Worm (Caenorhabditis elegans) whole organism, young adult: Measurements from ENCODE around the gene F52C9.5.

Experiments used
- B0261.1 ChIP-seq: sonication (generic microtip); optimal IDR thresholded peaks from 2 replicates; lab custom pipeline; 2016; ENCODE audit warnings: mild to moderate bottlenecking, missing genetic modification characterization, moderate library complexity, missing compliant biosample characterization
- C06A6.2 ChIP-seq: fragments of 200-800 bp; sonication (Bioruptor generic); conservative IDR thresholded peaks from 2 replicates; pipeline ENCODE4 v1.3.6; 2022; ENCODE audit warnings: missing genetic modification characterization, missing compliant biosample characterization
- C17E4.6 ChIP-seq: fragments of 200-800 bp; sonication (Bioruptor generic); IDR thresholded peaks from 2 replicates; pipeline ENCODE4 v1.3.6; 2022; ENCODE audit warnings: missing genetic modification reagents, missing genetic modification characterization, missing compliant biosample characterization
- F10E7.11 ChIP-seq: sonication (generic microtip); optimal IDR thresholded peaks from 2 replicates; lab custom pipeline; 2017; ENCODE audit warnings: mild to moderate bottlenecking, missing genetic modification characterization, moderate library complexity, missing compliant biosample characterization
- F22D6.2 ChIP-seq: sonication (generic microtip); optimal IDR thresholded peaks from 2 replicates; lab custom pipeline; 2016; ENCODE audit warnings: mild to moderate bottlenecking, missing genetic modification characterization, missing compliant biosample characterization
- F33H1.4 ChIP-seq: fragments of 200-800 bp; sonication (Bioruptor generic); IDR thresholded peaks from 2 replicates; pipeline ENCODE4 v1.3.6; 2022; ENCODE audit warnings: missing genetic modification reagents, missing genetic modification characterization, missing compliant biosample characterization
- F37B4.10 ChIP-seq: fragments of 200-800 bp; sonication (Bioruptor generic); IDR thresholded peaks from 2 replicates; pipeline ENCODE4 v1.3.6; 2022; ENCODE audit warnings: missing genetic modification characterization, missing compliant biosample characterization
- F57A8.1 ChIP-seq: fragments of 200-800 bp; sonication (Bioruptor generic); optimal IDR thresholded peaks from 2 replicates; lab custom pipeline; 2018; ENCODE audit warnings: mild to moderate bottlenecking, missing genetic modification characterization, moderate library complexity, missing compliant biosample characterization
- F57C9.4 ChIP-seq: sonication (generic microtip); optimal IDR thresholded peaks from 2 replicates; lab custom pipeline; 2017; ENCODE audit warnings: mild to moderate bottlenecking, missing genetic modification characterization, missing compliant biosample characterization
- T07F8.4 ChIP-seq: sonication (generic microtip); optimal IDR thresholded peaks from 2 replicates; lab custom pipeline; 2016; ENCODE audit warnings: mild to moderate bottlenecking, missing genetic modification characterization, moderate library complexity, missing compliant biosample characterization
- T26A5.8 ChIP-seq: sonication (generic microtip); optimal IDR thresholded peaks from 2 replicates; lab custom pipeline; 2016; ENCODE audit warnings: missing genetic modification characterization, missing compliant biosample characterization
- Y53G8AR.9 ChIP-seq: fragments of 200-800 bp; sonication (Bioruptor generic); conservative IDR thresholded peaks from 2 replicates; pipeline ENCODE4 v1.3.6; 2022; ENCODE audit warnings: missing genetic modification reagents, missing genetic modification characterization, missing compliant biosample characterization
- Y56A3A.18 ChIP-seq: fragments of 200-800 bp; sonication (Bioruptor generic); IDR thresholded peaks from 2 replicates; pipeline ENCODE4 v1.3.6; 2022; ENCODE audit warnings: missing genetic modification reagents, missing genetic modification characterization, missing compliant biosample characterization
- Y79H2A.3 ChIP-seq: fragments of 200-800 bp; sonication (Bioruptor generic); conservative IDR thresholded peaks from 2 replicates; pipeline ENCODE4 v1.3.6; 2022; ENCODE audit warnings: missing genetic modification reagents, missing genetic modification characterization, missing compliant biosample characterization
- akir-1 ChIP-seq: fragments of 200-800 bp; sonication (Bioruptor generic); optimal IDR thresholded peaks from 2 replicates; lab custom pipeline; 2018; ENCODE audit warnings: mild to moderate bottlenecking, missing genetic modification characterization, moderate library complexity, missing compliant biosample characterization
- ama-1 ChIP-seq, 3 experiments: fragments of 150-350 bp in 1 of 3; sonication (generic microtip) in 2 of 3; optimal IDR thresholded peaks; 2 replicates each; lab custom pipeline; 2014 to 2018; ENCODE audit warnings: missing biosample characterization in 2 of 3, missing genetic modification characterization in 2 of 3, missing genetic modification reagents in 2 of 3
- atf-7 ChIP-seq: sonication (generic microtip); optimal IDR thresholded peaks from 2 replicates; lab custom pipeline; 2017; ENCODE audit warnings: mild to moderate bottlenecking, missing genetic modification characterization, missing compliant biosample characterization
- attf-6 ChIP-seq: fragments of 200-800 bp; sonication (Bioruptor generic); IDR thresholded peaks from 2 replicates; pipeline ENCODE4 v1.3.6; 2022; ENCODE audit warnings: missing genetic modification reagents, missing genetic modification characterization, missing compliant biosample characterization
- cebp-2 ChIP-seq: fragments of 200-800 bp; sonication (Bioruptor generic); IDR thresholded peaks from 2 replicates; pipeline ENCODE4 v1.3.6; 2022; ENCODE audit warnings: missing genetic modification characterization, missing compliant biosample characterization
- ceh-100 ChIP-seq: fragments of 200-800 bp; sonication (Bioruptor generic); IDR thresholded peaks from 2 replicates; pipeline ENCODE4 v1.3.6; 2022; ENCODE audit warnings: missing genetic modification reagents, missing genetic modification characterization, missing compliant biosample characterization
- ceh-27 ChIP-seq: fragments of 200-800 bp; sonication (Bioruptor generic); optimal IDR thresholded peaks from 2 replicates; lab custom pipeline; 2018; ENCODE audit warnings: mild to moderate bottlenecking, missing genetic modification characterization, moderate library complexity, missing compliant biosample characterization
- ceh-40 ChIP-seq: fragments of 200-800 bp; sonication (Bioruptor generic); IDR thresholded peaks from 2 replicates; pipeline ENCODE4 v1.3.6; 2022; ENCODE audit warnings: missing genetic modification characterization, missing compliant biosample characterization
- ceh-79 ChIP-seq: sonication (generic microtip); optimal IDR thresholded peaks from 2 replicates; lab custom pipeline; 2017; ENCODE audit warnings: mild to moderate bottlenecking, missing genetic modification characterization, missing compliant biosample characterization
- egl-18 ChIP-seq: fragments of 200-800 bp; sonication (Bioruptor generic); IDR thresholded peaks from 2 replicates; pipeline ENCODE4 v1.3.6; 2022; ENCODE audit warnings: missing genetic modification reagents, missing genetic modification characterization, missing compliant biosample characterization
- him-1 ChIP-seq: sonication (generic microtip); optimal IDR thresholded peaks from 2 replicates; lab custom pipeline; 2016; ENCODE audit warnings: missing genotype, missing genetic modification reagents, missing genetic modification characterization, missing compliant biosample characterization
- hlh-12 ChIP-seq: sonication (generic microtip); optimal IDR thresholded peaks from 2 replicates; lab custom pipeline; 2016; ENCODE audit warnings: missing genetic modification characterization, missing compliant biosample characterization
- hlh-26 ChIP-seq: fragments of 200-800 bp; sonication (Bioruptor generic); conservative IDR thresholded peaks from 2 replicates; pipeline ENCODE4 v1.3.6; 2022; ENCODE audit warnings: missing genetic modification reagents, missing genetic modification characterization, missing compliant biosample characterization
- let-526 ChIP-seq: fragments of 200-800 bp; sonication (Bioruptor generic); IDR thresholded peaks from 2 replicates; pipeline ENCODE4 v1.3.6; 2022; ENCODE audit warnings: missing genetic modification reagents, missing genetic modification characterization, missing compliant biosample characterization
- let-607 ChIP-seq, 2 experiments: fragments of 200-800 bp in 1 of 2; sonication (Bioruptor generic) in 1 of 2; sonication (generic microtip) in 1 of 2; optimal IDR thresholded peaks; 2 replicates each; lab custom pipeline; 2016 to 2018; ENCODE audit warnings: mild to moderate bottlenecking in 2 of 2, missing compliant biosample characterization in 2 of 2, missing genetic modification characterization in 2 of 2, moderate library complexity in 2 of 2, missing genotype in 1 of 2
- lin-35 ChIP-seq, 3 experiments: fragments of 150-350 bp in 2 of 3; sonication (generic microtip) in 1 of 3; optimal IDR thresholded peaks; 2 replicates each; lab custom pipeline; 2014 to 2018; ENCODE audit warnings: missing biosample characterization in 3 of 3, missing genetic modification characterization in 3 of 3, missing genetic modification reagents in 3 of 3
- lin-40 ChIP-seq: sonication (generic microtip); optimal IDR thresholded peaks from 2 replicates; lab custom pipeline; 2016; ENCODE audit warnings: missing genetic modification characterization, mild to moderate bottlenecking, missing compliant biosample characterization, missing genotype, missing genetic modification reagents
- lsy-27 ChIP-seq: sonication (generic microtip); optimal IDR thresholded peaks from 2 replicates; lab custom pipeline; 2017; ENCODE audit warnings: missing genetic modification characterization, mild to moderate bottlenecking, missing compliant biosample characterization, antibody characterized with exemption, missing genotype, borderline replicate concordance; ENCODE audit not compliant: insufficient read depth
- mes-4 ChIP-seq: sonication (generic microtip); optimal IDR thresholded peaks from 2 replicates; lab custom pipeline; 2016; ENCODE audit warnings: missing genotype, missing genetic modification characterization, missing compliant biosample characterization
- nfyb-1 ChIP-seq: fragments of 200-800 bp; sonication (Bioruptor generic); IDR thresholded peaks from 2 replicates; pipeline ENCODE4 v1.3.6; 2022; ENCODE audit warnings: missing genetic modification reagents, missing genetic modification characterization, missing compliant biosample characterization
- nhr-120 ChIP-seq: fragments of 200-800 bp; sonication (Bioruptor generic); IDR thresholded peaks from 2 replicates; pipeline ENCODE4 v1.3.6; 2022; ENCODE audit warnings: missing genetic modification characterization, missing compliant biosample characterization
- nhr-90 ChIP-seq: sonication (generic microtip); optimal IDR thresholded peaks from 2 replicates; lab custom pipeline; 2016; ENCODE audit warnings: missing genotype, mild to moderate bottlenecking, missing genetic modification characterization, missing compliant biosample characterization
- pbrm-1 ChIP-seq: fragments of 200-800 bp; sonication (Bioruptor generic); IDR thresholded peaks from 2 replicates; pipeline ENCODE4 v1.3.6; 2022; ENCODE audit warnings: missing genetic modification reagents, missing genetic modification characterization, missing compliant biosample characterization
- rcor-1 ChIP-seq: fragments of 200-800 bp; sonication (Bioruptor generic); IDR thresholded peaks from 2 replicates; pipeline ENCODE4 v1.3.6; 2022; ENCODE audit warnings: missing genetic modification reagents, missing genetic modification characterization, missing compliant biosample characterization
- sea-2 ChIP-seq: fragments of 200-800 bp; sonication (Bioruptor generic); IDR thresholded peaks from 2 replicates; pipeline ENCODE4 v1.3.6; 2022; ENCODE audit warnings: missing genetic modification characterization, missing compliant biosample characterization
- snpc-1.3 ChIP-seq: sonication (generic microtip); optimal IDR thresholded peaks from 2 replicates; lab custom pipeline; 2017; ENCODE audit warnings: missing genetic modification characterization, mild to moderate bottlenecking, missing compliant biosample characterization, antibody characterized with exemption, moderate library complexity, missing genotype, missing genetic modification reagents; ENCODE audit not compliant: insufficient read depth
- snpc-3.4 ChIP-seq: sonication (generic microtip); optimal IDR thresholded peaks from 2 replicates; lab custom pipeline; 2017; ENCODE audit warnings: missing genetic modification characterization, mild to moderate bottlenecking, missing compliant biosample characterization, antibody characterized with exemption, moderate library complexity, missing genotype, missing genetic modification reagents
- sptf-2 ChIP-seq: fragments of 200-800 bp; sonication (Bioruptor generic); optimal IDR thresholded peaks from 2 replicates; lab custom pipeline; 2018; ENCODE audit warnings: mild to moderate bottlenecking, missing genetic modification characterization, missing compliant biosample characterization
- tlf-1 ChIP-seq: fragments of 200-800 bp; sonication (Bioruptor generic); optimal IDR thresholded peaks from 2 replicates; lab custom pipeline; 2018; ENCODE audit warnings: mild to moderate bottlenecking, missing genetic modification characterization, missing compliant biosample characterization
- unc-62 ChIP-seq: fragments of 150-350 bp; optimal IDR thresholded peaks from 2 replicates; lab custom pipeline; 2014; ENCODE audit warnings: missing biosample characterization, missing genetic modification reagents, missing genetic modification characterization
- ztf-28 ChIP-seq: fragments of 200-800 bp; sonication (Bioruptor generic); IDR thresholded peaks from 2 replicates; pipeline ENCODE4 v1.3.6; 2022; ENCODE audit warnings: missing genetic modification reagents, missing genetic modification characterization, missing compliant biosample characterization

The F52C9.5 gene

DNA sequence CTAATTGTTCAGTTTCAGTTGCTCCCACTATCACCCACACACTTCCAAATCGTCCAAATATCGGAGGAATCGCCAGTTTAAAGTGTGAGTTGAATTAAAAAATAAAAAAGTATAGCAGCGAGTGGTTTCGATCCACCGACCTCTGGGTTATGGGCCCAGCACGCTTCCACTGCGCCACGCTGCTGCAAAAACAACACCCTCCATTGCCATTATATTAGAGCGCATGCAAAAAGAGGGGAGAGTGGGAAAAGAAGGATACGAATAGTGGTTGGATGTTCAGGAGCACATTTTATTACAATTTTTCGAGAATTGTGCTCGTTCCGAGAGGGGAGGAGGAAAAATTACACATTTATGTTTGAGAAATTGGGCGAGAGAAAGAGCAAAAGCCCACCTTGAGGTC is 7.2 kb upstream of the F52C9.5 start (continued):
- TF ChIP-seq akir-1 (GFP tag; lab: Kevin White, UChicago): no peak
- TF ChIP-seq sptf-2 (GFP tag; lab: Kevin White, UChicago): peak; percentile 34
- no peak for TF ChIP-seq sea-2
- peak; percentile 87 for TF ChIP-seq ceh-40 (GFP tag; lab: Robert Waterston, UW)
- TF ChIP-seq mes-4: peak; percentile 42
- peak; percentile 70 for TF ChIP-seq him-1
- TF ChIP-seq nhr-90: no peak
- peak; percentile 43; the same call in 1 of the 2 replicates for TF ChIP-seq let-526 (GFP tag; lab: Robert Waterston, UW)
- no peak for TF ChIP-seq ama-1 (optimal IDR thresholded peaks at IDR 0.05; lab: Kevin White, UChicago)
- peak; percentile 44 to 86 for TF ChIP-seq ama-1 (GFP tag; optimal IDR thresholded peaks at IDR 0.05; lab: Kevin White, UChicago)
- peak; percentile 26 for TF ChIP-seq T07F8.4
- TF ChIP-seq hlh-12: peak; percentile 22
- peak; percentile 57 for TF ChIP-seq F33H1.4 (GFP tag; lab: Robert Waterston, UW)
- TF ChIP-seq F10E7.11 (tag; lab: Kevin White, UChicago): peak; percentile 57
- TF ChIP-seq pbrm-1: peak; percentile 75
- peak; percentile 72 for TF ChIP-seq ceh-79 (tag; lab: Kevin White, UChicago)
- peak; percentile 39 for TF ChIP-seq F57A8.1
- peak; percentile 73 for TF ChIP-seq ceh-27 (GFP tag; lab: Kevin White, UChicago)
- peak; percentile 96 for TF ChIP-seq B0261.1
- TF ChIP-seq ceh-100: peak; percentile 66
- peak; percentile 38 for TF ChIP-seq atf-7

DNA sequence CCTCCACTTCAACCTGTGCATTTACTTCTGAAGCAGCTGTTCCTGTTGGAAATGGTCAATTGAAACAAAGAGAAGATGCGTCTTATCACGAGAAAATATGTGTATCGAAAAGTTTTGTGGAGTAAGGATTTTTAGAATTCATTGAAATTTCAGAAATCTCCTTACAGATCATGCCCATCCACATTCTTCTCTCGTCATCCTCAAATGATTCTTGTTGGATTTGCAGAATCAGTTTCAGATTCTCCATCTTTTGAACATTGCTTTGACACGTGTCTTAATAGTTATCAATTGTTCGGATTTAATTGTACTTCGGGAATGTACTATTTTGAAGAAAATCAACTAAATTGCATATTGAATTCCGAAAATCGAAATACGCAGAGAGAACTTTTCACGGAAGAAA is 2.0 kb downstream of the F52C9.5 start:
- TF ChIP-seq F37B4.10 (no peak), Y56A3A.18 (GFP tag; lab: Robert Waterston, UW) (no peak), lin-40 (no peak), let-526 (GFP tag; lab: Robert Waterston, UW) (no peak), nhr-90 (no peak), Y79H2A.3 (GFP tag; lab: Robert Waterston, UW) (no peak)

DNA sequence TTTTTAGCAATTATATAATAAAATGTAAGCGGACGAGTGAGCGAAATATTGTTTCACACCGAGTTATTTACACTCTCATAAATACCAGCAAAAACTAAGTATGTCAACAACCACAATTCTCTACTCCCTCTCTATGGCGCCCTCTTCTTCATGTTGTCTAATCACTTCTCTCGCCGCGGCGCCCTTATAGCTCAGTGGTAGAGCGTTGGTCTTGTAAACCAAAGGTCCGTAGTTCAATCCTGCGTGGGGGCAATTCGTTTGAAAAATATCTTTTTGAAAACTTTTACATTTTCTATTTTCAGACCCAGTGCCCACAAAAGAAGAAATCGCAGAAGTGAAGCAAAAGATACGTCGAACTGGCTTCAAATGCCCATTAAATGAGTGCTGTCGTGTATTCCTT is 3.7 kb downstream of the F52C9.5 start:
- TF ChIP-seq egl-18 (no peak), cebp-2 (GFP tag; lab: Robert Waterston, UW) (0 out of 2 replicates have a peak, but pooled peaks have one; percentile 58), ceh-40 (GFP tag; lab: Robert Waterston, UW) (peak; percentile 91), T26A5.8 (tag; lab: Kevin White, UChicago) (peak; percentile 68), snpc-1.3 (peak; percentile 75), sea-2 (no peak), F22D6.2 (tag; lab: Kevin White, UChicago) (peak; percentile 25), nhr-90 (peak; percentile 95), unc-62 (no peak), F57C9.4 (tag; lab: Kevin White, UChicago) (no peak), Y56A3A.18 (GFP tag; lab: Robert Waterston, UW) (peak; percentile 85), ceh-27 (GFP tag; lab: Kevin White, UChicago) (peak; percentile 64), lsy-27 (tag; lab: Kevin White, UChicago) (no peak), T07F8.4 (peak; percentile 70), C06A6.2 (GFP tag; lab: Robert Waterston, UW) (no peak), tlf-1 (GFP tag; lab: Kevin White, UChicago) (peak; percentile 49), lin-35 (GFP tag; optimal IDR thresholded peaks at IDR 0.05; lab: Kevin White, UChicago) (peak in 1 of 3 experiments; percentile 43), hlh-12 (peak; percentile 61), F33H1.4 (GFP tag; lab: Robert Waterston, UW) (peak; percentile 68), hlh-26 (GFP tag; lab: Robert Waterston, UW) (no peak), rcor-1 (GFP tag; lab: Robert Waterston, UW) (peak; percentile 70), snpc-3.4 (tag; lab: Kevin White, UChicago) (peak; percentile 80), Y53G8AR.9 (GFP tag; lab: Robert Waterston, UW) (peak; percentile 68; the same call in 1 of the 2 replicates), nfyb-1 (GFP tag; lab: Robert Waterston, UW) (peak; percentile 85), let-607 (tag; optimal IDR thresholded peaks at IDR 0.05; lab: Kevin White, UChicago) (peak in 1 of 2 experiments; percentile 58), attf-6 (GFP tag; lab: Robert Waterston, UW) (peak; percentile 68; the same call in 1 of the 2 replicates), nhr-120 (GFP tag; lab: Robert Waterston, UW) (peak; percentile 94), C17E4.6 (GFP tag; lab: Robert Waterston, UW) (no peak; the same call in 1 of the 2 replicates), ztf-28 (GFP tag; lab: Robert Waterston, UW) (peak; percentile 83; the same call in 1 of the 2 replicates)
